Worm (Caenorhabditis elegans): ENCODE results near the gene ZC395.4.

Gene ZC395.4

DNA sequence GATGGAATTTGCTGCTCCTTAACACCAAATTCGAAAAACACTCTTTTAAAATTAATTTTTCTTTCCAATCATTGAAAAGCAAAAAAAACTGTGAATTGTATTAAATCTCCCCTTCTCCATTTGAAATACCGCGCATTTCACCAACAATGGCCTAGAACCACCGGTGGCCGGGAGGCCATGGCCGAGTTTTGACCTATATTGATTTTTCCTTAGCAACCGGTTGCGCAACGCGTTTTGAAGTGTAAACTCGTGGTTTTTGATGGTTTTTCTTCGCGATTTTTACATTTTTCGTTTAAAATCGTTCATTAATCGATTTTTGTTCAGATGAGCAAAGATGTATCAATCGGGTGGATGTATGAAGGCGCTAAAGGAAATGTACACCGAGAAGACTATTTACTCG is 38.4 kb downstream of the ZC395.4 start, which contains the start of gene mog-3 (continued):
- no peak for TF ChIP-seq madf-3 (GFP tag; IDR thresholded peaks at IDR 0.05)
- no peak for TF ChIP-seq atf-7 (tag; optimal IDR thresholded peaks at IDR 0.05)
- no peak for TF ChIP-seq egl-18 (GFP tag; IDR thresholded peaks at IDR 0.05)
- no peak for TF ChIP-seq repo-1 (tag; optimal IDR thresholded peaks at IDR 0.05)
- TF ChIP-seq Y95B8A.8 (GFP tag; IDR thresholded peaks at IDR 0.05): no peak
- no peak for TF ChIP-seq ceh-58 (GFP tag; IDR thresholded peaks at IDR 0.05)
- peak; percentile 58 for TF ChIP-seq ceh-27 (GFP tag; optimal IDR thresholded peaks at IDR 0.05)
- TF ChIP-seq hmg-1.2 (GFP tag; IDR thresholded peaks at IDR 0.05): no peak
- no peak for TF ChIP-seq gei-17 (GFP tag; optimal IDR thresholded peaks at IDR 0.05)
- no peak for TF ChIP-seq Y53G8AR.9 (GFP tag; conservative IDR thresholded peaks at IDR 0.05)
- TF ChIP-seq F10E7.11 (tag; optimal IDR thresholded peaks at IDR 0.05): no peak
- no peak for TF ChIP-seq Y56A3A.18 (GFP tag; IDR thresholded peaks at IDR 0.05)
- peak; percentile 55 for TF ChIP-seq dpl-1 (GFP tag; optimal IDR thresholded peaks at IDR 0.05)

DNA sequence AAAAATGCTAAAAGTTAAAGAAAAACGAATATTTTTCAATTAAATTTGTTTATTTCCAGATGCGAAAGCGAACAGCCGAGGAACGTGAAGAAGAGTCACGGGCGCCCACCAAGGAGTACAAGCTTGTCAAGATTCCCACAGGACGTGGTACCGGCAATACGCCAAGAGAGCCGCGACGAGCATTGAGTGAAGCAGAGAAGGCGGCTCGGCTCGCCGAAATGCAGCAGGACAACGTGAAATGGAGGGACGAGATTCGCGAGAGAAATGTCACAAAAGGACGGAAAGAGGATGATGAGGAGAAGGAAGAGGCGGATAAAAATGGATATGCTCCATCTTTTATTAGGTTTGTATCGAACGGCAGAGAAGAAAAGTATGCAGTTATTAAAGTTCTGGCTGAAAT is 40.5 kb downstream of the ZC395.4 start:
- TF ChIP-seq F33H1.4 (GFP tag; IDR thresholded peaks at IDR 0.05) (no peak), zfh-2 (GFP tag; conservative IDR thresholded peaks at IDR 0.05) (peak; percentile 63), madf-8 (GFP tag; conservative IDR thresholded peaks at IDR 0.05) (no peak), K11D2.4 (GFP tag; IDR thresholded peaks at IDR 0.05) (0 out of 2 replicates have a peak, but pooled peaks have one; percentile 34), F57C9.4 (tag; optimal IDR thresholded peaks at IDR 0.05) (no peak), zim-3 (tag; optimal IDR thresholded peaks at IDR 0.05) (peak; percentile 4)

DNA sequence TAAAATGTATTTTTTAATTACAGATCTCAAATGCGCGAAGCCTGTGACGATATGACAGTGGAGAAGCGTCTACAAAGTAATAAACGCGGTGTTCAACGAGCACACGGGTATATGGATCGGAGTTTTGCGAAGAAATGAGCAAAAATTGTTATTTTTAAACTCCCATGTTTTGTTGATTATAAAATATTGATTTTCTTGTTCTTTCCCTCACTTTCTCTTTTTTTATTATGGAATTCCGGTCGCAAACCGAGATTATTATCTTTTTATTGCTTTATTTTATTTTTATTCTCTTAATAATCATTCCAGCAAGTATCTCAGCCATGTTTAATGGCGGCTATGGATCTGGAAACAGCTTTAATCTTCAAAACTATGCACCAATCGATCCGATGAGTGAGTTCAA is 41.0 kb downstream of the ZC395.4 start, which contains the start of gene pqe-1:
pqe-1 (plus strand) TSS at position 301 of the 400 bp plus-strand sequence.
- no peak for TF ChIP-seq attf-5 (GFP tag; optimal IDR thresholded peaks at IDR 0.05)
- no peak for TF ChIP-seq sptf-2 (GFP tag; optimal IDR thresholded peaks at IDR 0.05)
- TF ChIP-seq lsy-27 (tag; optimal IDR thresholded peaks at IDR 0.05; ENCODE audit: borderline replicate concordance, insufficient read depth): no peak
- TF ChIP-seq madf-10 (tag; optimal IDR thresholded peaks at IDR 0.05): no peak
- TF ChIP-seq rec-8 (tag; optimal IDR thresholded peaks at IDR 0.05): no peak
- no peak for TF ChIP-seq unc-62 (GFP tag; optimal IDR thresholded peaks at IDR 0.05)
- TF ChIP-seq nfya-1 (tag; optimal IDR thresholded peaks at IDR 0.05; ENCODE audit: borderline replicate concordance, insufficient read depth): no peak

DNA sequence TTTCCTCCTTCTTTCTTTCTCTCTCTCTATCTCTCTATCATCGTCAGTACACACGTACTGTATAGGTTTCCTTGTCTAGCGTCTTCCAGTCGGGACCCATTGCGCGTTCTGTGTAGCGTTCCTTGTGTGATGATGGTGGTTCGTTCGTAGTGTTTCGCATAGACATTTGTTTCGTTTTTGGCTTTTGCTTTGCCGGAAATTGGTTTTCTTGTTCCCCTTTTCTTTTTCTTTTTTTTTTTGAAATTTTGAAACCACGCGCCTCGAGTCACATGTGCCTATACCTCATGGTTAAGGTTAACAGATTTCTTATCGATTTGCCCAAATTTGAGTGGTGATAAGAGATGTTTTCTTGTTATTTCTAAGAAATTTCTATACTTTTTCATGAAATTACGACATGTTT is 48.7 kb downstream of the ZC395.4 start:
- TF ChIP-seq nhr-80 (tag; optimal IDR thresholded peaks at IDR 0.05) (peak; percentile 8), madf-6 (GFP tag; IDR thresholded peaks at IDR 0.05) (no peak), Y53F4B.3 (GFP tag; IDR thresholded peaks at IDR 0.05) (no peak), Y95B8A.8 (GFP tag; IDR thresholded peaks at IDR 0.05) (no peak), cebp-1 (GFP tag; IDR thresholded peaks at IDR 0.05) (no peak), cebp-1 (tag; optimal IDR thresholded peaks at IDR 0.05) (peak; percentile 17)
